Worm (Caenorhabditis elegans) whole organism, early embryonic: Measurements from ENCODE around the gene cyp-33C7.

Source experiments
- B0310.2 ChIP-seq: sonication (generic microtip); optimal IDR thresholded peaks from 2 replicates; lab custom pipeline; 2016; ENCODE audit warnings: mild to moderate bottlenecking, missing genetic modification characterization, missing compliant biosample characterization
- F13C5.2 ChIP-seq: sonication (generic microtip); optimal IDR thresholded peaks from 2 replicates; lab custom pipeline; 2017; ENCODE audit warnings: mild to moderate bottlenecking, missing genetic modification characterization, inconsistent platforms, missing compliant biosample characterization
- aly-1 ChIP-seq: sonication (generic microtip); optimal IDR thresholded peaks from 2 replicates; lab custom pipeline; 2016; ENCODE audit warnings: missing genetic modification characterization, missing compliant biosample characterization
- ama-1 ChIP-seq: fragments of 150-350 bp; optimal IDR thresholded peaks from 2 replicates; lab custom pipeline; 2014
- ceh-13 ChIP-seq: fragments of 200-800 bp; sonication (Bioruptor generic); optimal IDR thresholded peaks from 2 replicates; lab custom pipeline; 2018; ENCODE audit warnings: mild to moderate bottlenecking, missing genetic modification characterization, missing compliant biosample characterization
- ceh-36 ChIP-seq: sonication (generic microtip); optimal IDR thresholded peaks from 2 replicates; lab custom pipeline; 2016; ENCODE audit warnings: missing genetic modification characterization, inconsistent platforms, missing compliant biosample characterization
- ets-7 ChIP-seq: sonication (generic microtip); optimal IDR thresholded peaks from 2 replicates; lab custom pipeline; 2016; ENCODE audit warnings: missing genotype, missing genetic modification characterization, missing compliant biosample characterization
- flt-1 ChIP-seq: fragments of 200-800 bp; sonication (Bioruptor generic); IDR thresholded peaks from 2 replicates; pipeline ENCODE4 v1.3.6; 2022; ENCODE audit warnings: missing genetic modification characterization, missing compliant biosample characterization
- hmbx-1 ChIP-seq: sonication (generic microtip); optimal IDR thresholded peaks from 2 replicates; lab custom pipeline; 2016; ENCODE audit warnings: mild to moderate bottlenecking, missing genetic modification characterization, missing compliant biosample characterization
- hmg-4 ChIP-seq: fragments of 200-800 bp; sonication (Bioruptor generic); optimal IDR thresholded peaks from 2 replicates; lab custom pipeline; 2018; ENCODE audit warnings: mild to moderate bottlenecking, missing genetic modification characterization, missing compliant biosample characterization
- hnd-1 ChIP-seq: sonication (generic microtip); optimal IDR thresholded peaks from 2 replicates; lab custom pipeline; 2016; ENCODE audit warnings: missing genetic modification characterization, missing compliant biosample characterization
- pes-1 ChIP-seq: fragments of 200-800 bp; sonication (Bioruptor generic); IDR thresholded peaks from 2 replicates; pipeline ENCODE4 v1.3.6; 2022; ENCODE audit warnings: missing genetic modification reagents, missing genetic modification characterization, missing compliant biosample characterization
- scrt-1 ChIP-seq: fragments of 200-800 bp; sonication (Bioruptor generic); IDR thresholded peaks from 2 replicates; pipeline ENCODE4 v1.3.6; 2022; ENCODE audit warnings: missing genetic modification characterization, missing compliant biosample characterization
- sea-1 ChIP-seq: fragments of 200-800 bp; sonication (Bioruptor generic); conservative IDR thresholded peaks from 2 replicates; pipeline ENCODE4 v1.3.6; 2022; ENCODE audit warnings: missing genetic modification characterization, missing compliant biosample characterization
- tbx-11 ChIP-seq: fragments of 200-800 bp; sonication (Bioruptor generic); IDR thresholded peaks from 2 replicates; pipeline ENCODE4 v1.3.6; 2022; ENCODE audit warnings: missing genetic modification characterization, missing compliant biosample characterization
- tbx-37 ChIP-seq: fragments of 200-800 bp; sonication (Bioruptor generic); conservative IDR thresholded peaks from 2 replicates; pipeline ENCODE4 v1.3.6; 2022; ENCODE audit warnings: missing genetic modification reagents, missing genetic modification characterization, missing compliant biosample characterization
- tra-4 ChIP-seq: sonication (generic microtip); optimal IDR thresholded peaks from 2 replicates; lab custom pipeline; 2017; ENCODE audit warnings: missing genetic modification characterization, missing compliant biosample characterization

cyp-33C7 gene

ce11 chrV:2266958-2267357 lies 16.6 kb downstream of the cyp-33C7 start, which contains the start of gene nhr-275:
Gene nhr-275 (minus strand): TSS chrV:2267058.
- TF ChIP-seq aly-1 (tag; lab: Kevin White, UChicago) (no peak), hmbx-1 (tag; lab: Kevin White, UChicago) (no peak), sea-1 (GFP tag; lab: Robert Waterston, UW) (no peak), ceh-36 (tag; lab: Kevin White, UChicago) (no peak), tra-4 (no peak), F13C5.2 (tag; lab: Kevin White, UChicago) (no peak), pes-1 (GFP tag; lab: Robert Waterston, UW) (no peak), hnd-1 (tag; lab: Kevin White, UChicago) (no peak), ceh-13 (GFP tag; lab: Kevin White, UChicago) (no peak), hmg-4 (GFP tag; lab: Kevin White, UChicago) (no peak), flt-1 (GFP tag; lab: Robert Waterston, UW) (no peak), B0310.2 (tag; lab: Kevin White, UChicago) (no peak), tbx-37 (GFP tag; lab: Robert Waterston, UW) (no peak), ets-7 (tag; lab: Kevin White, UChicago) (no peak), ama-1 (no peak), scrt-1 (GFP tag; lab: Robert Waterston, UW) (no peak), tbx-11 (GFP tag; lab: Robert Waterston, UW) (no peak)

ce11 chrV:2271750-2272149 lies 21.4 kb downstream of the cyp-33C7 start, which contains the start of gene Y5H2A.1:
Gene Y5H2A.1 (minus strand): TSS chrV:2271850.
- TF ChIP-seq ets-7 (tag; lab: Kevin White, UChicago) = no peak
- no peak for TF ChIP-seq scrt-1 (GFP tag; lab: Robert Waterston, UW)
- no peak for TF ChIP-seq ceh-13 (GFP tag; lab: Kevin White, UChicago)
- TF ChIP-seq hmbx-1 (tag; lab: Kevin White, UChicago) = no peak
- no peak for TF ChIP-seq flt-1 (GFP tag; lab: Robert Waterston, UW)

ce11 chrV:2274253-2274892 lies 24.0 kb downstream of the cyp-33C7 start, which contains the start of the genes Y5H2A.4 and abu-4:
Gene Y5H2A.4 (minus strand): TSS chrV:2274353.
Gene abu-4 (plus strand): TSS chrV:2274842.
- no peak for TF ChIP-seq ets-7 (tag; lab: Kevin White, UChicago)
- no peak for TF ChIP-seq tra-4
- no peak for TF ChIP-seq tbx-11 (GFP tag; lab: Robert Waterston, UW)
- no peak for TF ChIP-seq ceh-36 (tag; lab: Kevin White, UChicago)
- TF ChIP-seq aly-1 (tag; lab: Kevin White, UChicago) = no peak
- no peak for TF ChIP-seq B0310.2 (tag; lab: Kevin White, UChicago)
- TF ChIP-seq ceh-13 (GFP tag; lab: Kevin White, UChicago) = no peak
- no peak for TF ChIP-seq tbx-37 (GFP tag; lab: Robert Waterston, UW)
- TF ChIP-seq flt-1 (GFP tag; lab: Robert Waterston, UW) = no peak
- no peak for TF ChIP-seq hnd-1 (tag; lab: Kevin White, UChicago)
- no peak for TF ChIP-seq sea-1 (GFP tag; lab: Robert Waterston, UW)
- TF ChIP-seq pes-1 (GFP tag; lab: Robert Waterston, UW) = no peak
- TF ChIP-seq hmbx-1 (tag; lab: Kevin White, UChicago) = no peak
- no peak for TF ChIP-seq F13C5.2 (tag; lab: Kevin White, UChicago)
- no peak for TF ChIP-seq scrt-1 (GFP tag; lab: Robert Waterston, UW)
- TF ChIP-seq hmg-4 (GFP tag; lab: Kevin White, UChicago) = no peak
- no peak for TF ChIP-seq ama-1

- no peak for TF ChIP-seq ceh-13 (GFP tag; lab: Kevin White, UChicago)
- TF ChIP-seq sea-1 (GFP tag; lab: Robert Waterston, UW) = no peak
- TF ChIP-seq ets-7 (tag; lab: Kevin White, UChicago) = no peak
Measured at ce11 chrV:2277260-2277659, 26.9 kb downstream of the cyp-33C7 start.

- TF ChIP-seq hmg-4 (GFP tag; lab: Kevin White, UChicago) = no peak
- no peak for TF ChIP-seq tbx-37 (GFP tag; lab: Robert Waterston, UW)
- TF ChIP-seq hmbx-1 (tag; lab: Kevin White, UChicago) = no peak
- no peak for TF ChIP-seq tbx-11 (GFP tag; lab: Robert Waterston, UW)
- no peak for TF ChIP-seq tra-4
- TF ChIP-seq scrt-1 (GFP tag; lab: Robert Waterston, UW) = no peak
- TF ChIP-seq ama-1 = no peak
- no peak for TF ChIP-seq ets-7 (tag; lab: Kevin White, UChicago)
- TF ChIP-seq pes-1 (GFP tag; lab: Robert Waterston, UW) = no peak
- TF ChIP-seq F13C5.2 (tag; lab: Kevin White, UChicago) = no peak
- TF ChIP-seq flt-1 (GFP tag; lab: Robert Waterston, UW) = no peak
- no peak for TF ChIP-seq hnd-1 (tag; lab: Kevin White, UChicago)
- no peak for TF ChIP-seq sea-1 (GFP tag; lab: Robert Waterston, UW)
- TF ChIP-seq ceh-36 (tag; lab: Kevin White, UChicago) = no peak
- no peak for TF ChIP-seq aly-1 (tag; lab: Kevin White, UChicago)
- no peak for TF ChIP-seq ceh-13 (GFP tag; lab: Kevin White, UChicago)
Measured at ce11 chrV:2278052-2278451, 27.7 kb downstream of the cyp-33C7 start, which contains the start of gene nhr-59. Gene nhr-59 (minus strand): TSS chrV:2278265.

- TF ChIP-seq B0310.2 (tag; lab: Kevin White, UChicago) = no peak
- no peak for TF ChIP-seq hnd-1 (tag; lab: Kevin White, UChicago)
- TF ChIP-seq pes-1 (GFP tag; lab: Robert Waterston, UW) = no peak
- no peak for TF ChIP-seq hmbx-1 (tag; lab: Kevin White, UChicago)
- no peak for TF ChIP-seq ceh-36 (tag; lab: Kevin White, UChicago)
- no peak for TF ChIP-seq tbx-11 (GFP tag; lab: Robert Waterston, UW)
- no peak for TF ChIP-seq flt-1 (GFP tag; lab: Robert Waterston, UW)
- no peak for TF ChIP-seq tbx-37 (GFP tag; lab: Robert Waterston, UW)
- TF ChIP-seq aly-1 (tag; lab: Kevin White, UChicago) = no peak
- no peak for TF ChIP-seq tra-4
- TF ChIP-seq ceh-13 (GFP tag; lab: Kevin White, UChicago) = no peak
- TF ChIP-seq sea-1 (GFP tag; lab: Robert Waterston, UW) = no peak
- TF ChIP-seq hmg-4 (GFP tag; lab: Kevin White, UChicago) = no peak
- TF ChIP-seq scrt-1 (GFP tag; lab: Robert Waterston, UW) = no peak
- no peak for TF ChIP-seq F13C5.2 (tag; lab: Kevin White, UChicago)
- no peak for TF ChIP-seq ama-1
- no peak for TF ChIP-seq ets-7 (tag; lab: Kevin White, UChicago)
Measured at ce11 chrV:2278543-2278942, 28.2 kb downstream of the cyp-33C7 start, which contains the start of gene fbxa-137. Gene fbxa-137 (plus strand): TSS chrV:2278816.
